Worm (Caenorhabditis elegans): ENCODE measurements around the gene pqn-10.

ce11 chrIII:6525557-6525956 is 2.4 kb upstream of the pqn-10 start, which contains the start of gene oig-1:
- TF ChIP-seq him-1 (tag; optimal IDR thresholded peaks at IDR 0.05) (no peak), dao-5 (tag; optimal IDR thresholded peaks at IDR 0.05) (no peak)

All from whole organism, L4/young adult.